Worm (Caenorhabditis elegans): ENCODE measurements around the gene pat-3.

The pat-3 gene

DNA sequence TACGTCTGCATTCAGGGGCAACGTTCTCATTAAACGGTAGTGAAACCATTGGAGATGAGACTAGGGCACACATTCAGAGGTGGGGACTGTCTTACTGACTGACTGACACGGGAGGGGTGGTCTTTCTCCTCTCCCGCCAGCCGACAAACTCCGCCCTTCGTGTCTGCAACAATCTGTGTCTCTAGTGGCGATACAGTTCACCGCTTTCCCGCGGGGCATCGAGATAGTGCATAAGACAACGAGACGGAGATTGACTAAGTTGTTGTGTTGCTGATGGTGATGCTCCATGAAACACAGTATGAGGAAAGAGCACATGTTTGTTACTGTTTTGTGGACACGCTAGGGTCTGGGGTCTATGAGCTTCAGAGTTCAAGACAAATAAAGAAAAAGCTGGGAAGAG is 40.5 kb downstream of the pat-3 start (continued):
- TF ChIP-seq madf-9 (GFP tag; conservative IDR thresholded peaks at IDR 0.05) (no peak), mes-2 (tag; optimal IDR thresholded peaks at IDR 0.05; ENCODE audit: poor library complexity, severe bottlenecking) (peak; percentile 13), F37D6.2 (tag; optimal IDR thresholded peaks at IDR 0.05) (no peak), set-16 (GFP tag; IDR thresholded peaks at IDR 0.05) (peak; percentile 35; the same call in 1 of the 2 replicates), Y5F2A.4 (GFP tag; optimal IDR thresholded peaks at IDR 0.05) (no peak), nhr-41 (GFP tag; IDR thresholded peaks at IDR 0.05) (no peak), aha-1 (tag) (no peak), ztf-7 (tag; optimal IDR thresholded peaks at IDR 0.05) (no peak), lin-13 (GFP tag; optimal IDR thresholded peaks at IDR 0.05) (peak; percentile 25), ztf-11 (tag; optimal IDR thresholded peaks at IDR 0.05) (no peak), nhr-6 (tag; optimal IDR thresholded peaks at IDR 0.05) (no peak), nhr-48 (tag; optimal IDR thresholded peaks at IDR 0.05) (no peak), nhr-111 (GFP tag; optimal IDR thresholded peaks at IDR 0.05) (no peak), lin-29 (GFP tag; IDR thresholded peaks at IDR 0.05) (no peak), cey-2 (tag; optimal IDR thresholded peaks at IDR 0.05; ENCODE audit: borderline replicate concordance, insufficient read depth) (no peak), dmd-8 (GFP tag; IDR thresholded peaks at IDR 0.05) (no peak), daf-19 (GFP tag; conservative IDR thresholded peaks at IDR 0.05) (no peak), dmd-6 (GFP tag; IDR thresholded peaks at IDR 0.05) (peak; percentile 65), jun-1 (tag; optimal IDR thresholded peaks at IDR 0.05) (no peak), sdz-12 (GFP tag; optimal IDR thresholded peaks at IDR 0.05) (no peak), mep-1 (tag; optimal IDR thresholded peaks at IDR 0.05) (no peak), unc-39 (tag; optimal IDR thresholded peaks at IDR 0.05) (no peak), spr-3 (GFP tag; optimal IDR thresholded peaks at IDR 0.05) (peak; percentile 11), saeg-2 (GFP tag; IDR thresholded peaks at IDR 0.05) (no peak), T20F7.1 (GFP tag; optimal IDR thresholded peaks at IDR 0.05) (no peak), zfp-3 (GFP tag; conservative IDR thresholded peaks at IDR 0.05) (no peak), pqm-1 (tag; optimal IDR thresholded peaks at IDR 0.05) (no peak), fkh-10 (GFP tag; optimal IDR thresholded peaks at IDR 0.05) (no peak), nhr-237 (tag; optimal IDR thresholded peaks at IDR 0.05) (no peak), madf-5 (GFP tag; IDR thresholded peaks at IDR 0.05) (no peak), dmd-9 (GFP tag; IDR thresholded peaks at IDR 0.05) (no peak), F26F4.8 (GFP tag; conservative IDR thresholded peaks at IDR 0.05) (no peak), ceh-44 (GFP tag; IDR thresholded peaks at IDR 0.05) (no peak), lin-1 (GFP tag; IDR thresholded peaks at IDR 0.05) (no peak), unc-62 (GFP tag; optimal IDR thresholded peaks at IDR 0.05 in 1 of 2) (no peak), unc-62 (tag; optimal IDR thresholded peaks at IDR 0.05) (no peak), nhr-10 (tag; optimal IDR thresholded peaks at IDR 0.05) (no peak), hmg-1.1 (GFP tag; IDR thresholded peaks at IDR 0.05) (peak; percentile 42; the same call in 1 of the 2 replicates), ceh-20 (GFP tag; IDR thresholded peaks at IDR 0.05) (no peak), mdt-29 (GFP tag; IDR thresholded peaks at IDR 0.05) (no peak), ces-1 (GFP tag; optimal IDR thresholded peaks at IDR 0.05) (no peak), D1046.2 (GFP tag; IDR thresholded peaks at IDR 0.05) (no peak), zag-1 (tag; optimal IDR thresholded peaks at IDR 0.05) (no peak), gei-8 (GFP tag; optimal IDR thresholded peaks at IDR 0.05) (no peak), pha-4 (GFP tag; IDR thresholded peaks at IDR 0.05) (peak; percentile 26; the same call in 1 of the 2 replicates), pha-4 (tag; optimal IDR thresholded peaks at IDR 0.05) (no peak), snpc-1.2 (GFP tag; IDR thresholded peaks at IDR 0.05) (no peak), daf-12 (tag; optimal IDR thresholded peaks at IDR 0.05) (no peak), ctbp-1 (GFP tag; IDR thresholded peaks at IDR 0.05) (no peak), F44E2.7 (GFP tag; IDR thresholded peaks at IDR 0.05) (no peak), lin-39 (tag; optimal IDR thresholded peaks at IDR 0.05) (no peak), aly-2 (tag; optimal IDR thresholded peaks at IDR 0.05) (no peak), snpc-4 (tag; optimal IDR thresholded peaks at IDR 0.05) (no peak)
